Worm (Caenorhabditis elegans) whole organism, early embryonic: ENCODE measurements around the gene C16C8.9.

Source experiments
- B0310.2 ChIP-seq: sonication (generic microtip); optimal IDR thresholded peaks from 2 replicates; lab custom pipeline; 2016; ENCODE audit warnings: mild to moderate bottlenecking, missing genetic modification characterization, missing compliant biosample characterization
- F13C5.2 ChIP-seq: sonication (generic microtip); optimal IDR thresholded peaks from 2 replicates; lab custom pipeline; 2017; ENCODE audit warnings: mild to moderate bottlenecking, missing genetic modification characterization, inconsistent platforms, missing compliant biosample characterization
- aly-1 ChIP-seq: sonication (generic microtip); optimal IDR thresholded peaks from 2 replicates; lab custom pipeline; 2016; ENCODE audit warnings: missing genetic modification characterization, missing compliant biosample characterization
- ama-1 ChIP-seq: fragments of 150-350 bp; optimal IDR thresholded peaks from 2 replicates; lab custom pipeline; 2014
- ceh-13 ChIP-seq: fragments of 200-800 bp; sonication (Bioruptor generic); optimal IDR thresholded peaks from 2 replicates; lab custom pipeline; 2018; ENCODE audit warnings: mild to moderate bottlenecking, missing genetic modification characterization, missing compliant biosample characterization
- ceh-36 ChIP-seq: sonication (generic microtip); optimal IDR thresholded peaks from 2 replicates; lab custom pipeline; 2016; ENCODE audit warnings: missing genetic modification characterization, inconsistent platforms, missing compliant biosample characterization
- ets-7 ChIP-seq: sonication (generic microtip); optimal IDR thresholded peaks from 2 replicates; lab custom pipeline; 2016; ENCODE audit warnings: missing genotype, missing genetic modification characterization, missing compliant biosample characterization
- flt-1 ChIP-seq: fragments of 200-800 bp; sonication (Bioruptor generic); IDR thresholded peaks from 2 replicates; pipeline ENCODE4 v1.3.6; 2022; ENCODE audit warnings: missing genetic modification characterization, missing compliant biosample characterization
- hmbx-1 ChIP-seq: sonication (generic microtip); optimal IDR thresholded peaks from 2 replicates; lab custom pipeline; 2016; ENCODE audit warnings: mild to moderate bottlenecking, missing genetic modification characterization, missing compliant biosample characterization
- hmg-4 ChIP-seq: fragments of 200-800 bp; sonication (Bioruptor generic); optimal IDR thresholded peaks from 2 replicates; lab custom pipeline; 2018; ENCODE audit warnings: mild to moderate bottlenecking, missing genetic modification characterization, missing compliant biosample characterization
- hnd-1 ChIP-seq: sonication (generic microtip); optimal IDR thresholded peaks from 2 replicates; lab custom pipeline; 2016; ENCODE audit warnings: missing genetic modification characterization, missing compliant biosample characterization
- pes-1 ChIP-seq: fragments of 200-800 bp; sonication (Bioruptor generic); IDR thresholded peaks from 2 replicates; pipeline ENCODE4 v1.3.6; 2022; ENCODE audit warnings: missing genetic modification reagents, missing genetic modification characterization, missing compliant biosample characterization
- scrt-1 ChIP-seq: fragments of 200-800 bp; sonication (Bioruptor generic); IDR thresholded peaks from 2 replicates; pipeline ENCODE4 v1.3.6; 2022; ENCODE audit warnings: missing genetic modification characterization, missing compliant biosample characterization
- sea-1 ChIP-seq: fragments of 200-800 bp; sonication (Bioruptor generic); conservative IDR thresholded peaks from 2 replicates; pipeline ENCODE4 v1.3.6; 2022; ENCODE audit warnings: missing genetic modification characterization, missing compliant biosample characterization
- tbx-11 ChIP-seq: fragments of 200-800 bp; sonication (Bioruptor generic); IDR thresholded peaks from 2 replicates; pipeline ENCODE4 v1.3.6; 2022; ENCODE audit warnings: missing genetic modification characterization, missing compliant biosample characterization
- tbx-37 ChIP-seq: fragments of 200-800 bp; sonication (Bioruptor generic); conservative IDR thresholded peaks from 2 replicates; pipeline ENCODE4 v1.3.6; 2022; ENCODE audit warnings: missing genetic modification reagents, missing genetic modification characterization, missing compliant biosample characterization
- tra-4 ChIP-seq: sonication (generic microtip); optimal IDR thresholded peaks from 2 replicates; lab custom pipeline; 2017; ENCODE audit warnings: missing genetic modification characterization, missing compliant biosample characterization

C16C8.9 gene

ce11 chrII:3463097-3463496 is at the start of gene C16C8.9:
TSS of gene C16C8.9 (minus strand) at chrII:3463197.
- TF ChIP-seq sea-1 (no peak), tbx-11 (GFP tag; lab: Robert Waterston, UW) (no peak), F13C5.2 (tag; lab: Kevin White, UChicago) (no peak), tra-4 (no peak), hmg-4 (GFP tag; lab: Kevin White, UChicago) (no peak), B0310.2 (tag; lab: Kevin White, UChicago) (no peak), flt-1 (GFP tag; lab: Robert Waterston, UW) (no peak), hmbx-1 (tag; lab: Kevin White, UChicago) (no peak), aly-1 (tag; lab: Kevin White, UChicago) (no peak), hnd-1 (no peak), scrt-1 (GFP tag; lab: Robert Waterston, UW) (no peak), ceh-36 (no peak), ets-7 (tag; lab: Kevin White, UChicago) (no peak), ama-1 (lab: Kevin White, UChicago) (no peak), ceh-13 (GFP tag; lab: Kevin White, UChicago) (no peak), pes-1 (GFP tag; lab: Robert Waterston, UW) (no peak), tbx-37 (GFP tag; lab: Robert Waterston, UW) (no peak)

ce11 chrII:3512240-3512639 is 49.2 kb upstream of the C16C8.9 start, which contains the start of gene Y49F6B.19:
TSS of gene Y49F6B.19 (minus strand) at chrII:3512340.
- TF ChIP-seq hmg-4 (GFP tag; lab: Kevin White, UChicago) = no peak
- TF ChIP-seq ama-1 (lab: Kevin White, UChicago) = no peak
- no peak for TF ChIP-seq ets-7 (tag; lab: Kevin White, UChicago)
- TF ChIP-seq tbx-11 (GFP tag; lab: Robert Waterston, UW) = no peak
- no peak for TF ChIP-seq pes-1 (GFP tag; lab: Robert Waterston, UW)
- TF ChIP-seq hnd-1 = no peak
- TF ChIP-seq ceh-13 (GFP tag; lab: Kevin White, UChicago) = no peak
- TF ChIP-seq tra-4 = no peak
- no peak for TF ChIP-seq flt-1 (GFP tag; lab: Robert Waterston, UW)

ce11 chrII:3504717-3505116 is 41.7 kb upstream of the C16C8.9 start, which contains the start of gene cyh-1:
TSS of gene cyh-1 (plus strand) at chrII:3505017.
- TF ChIP-seq sea-1 (no peak), B0310.2 (tag; lab: Kevin White, UChicago) (no peak), tra-4 (no peak)

ce11 chrII:3502520-3503323 is 39.7 kb upstream of the C16C8.9 start, which contains the start of the genes col-71 and Y49F6B.2:
TSS of gene col-71 (minus strand) at chrII:3502570.
TSS of gene Y49F6B.2 (plus strand) at chrII:3502968.
- TF ChIP-seq pes-1 (GFP tag; lab: Robert Waterston, UW) (peak; percentile 79), ama-1 (lab: Kevin White, UChicago) (no peak), B0310.2 (tag; lab: Kevin White, UChicago) (no peak), hmg-4 (GFP tag; lab: Kevin White, UChicago) (peak; percentile 36), tbx-11 (GFP tag; lab: Robert Waterston, UW) (no peak; the same call in 1 of the 2 replicates), hnd-1 (no peak), F13C5.2 (tag; lab: Kevin White, UChicago) (peak; percentile 59), ets-7 (tag; lab: Kevin White, UChicago) (peak; percentile 10), tra-4 (no peak), ceh-13 (GFP tag; lab: Kevin White, UChicago) (no peak), ceh-36 (no peak), sea-1 (0 out of 2 replicates have a peak, but pooled peaks have one; percentile 55), flt-1 (GFP tag; lab: Robert Waterston, UW) (no peak), scrt-1 (GFP tag; lab: Robert Waterston, UW) (0 out of 2 replicates have a peak, but pooled peaks have one; percentile 42), aly-1 (tag; lab: Kevin White, UChicago) (no peak), tbx-37 (GFP tag; lab: Robert Waterston, UW) (peak; percentile 61), hmbx-1 (tag; lab: Kevin White, UChicago) (peak; percentile 17)

- TF ChIP-seq hmg-4 (GFP tag; lab: Kevin White, UChicago) (no peak), pes-1 (GFP tag; lab: Robert Waterston, UW) (peak; percentile 40; the same call in 1 of the 2 replicates)
Observed at ce11 chrII:3502011-3502410, 39.0 kb upstream of the C16C8.9 start.

ce11 chrII:3500373-3500772 is 37.4 kb upstream of the C16C8.9 start:
- TF ChIP-seq sea-1 (no peak), ets-7 (tag; lab: Kevin White, UChicago) (no peak), F13C5.2 (tag; lab: Kevin White, UChicago) (no peak), tbx-37 (GFP tag; lab: Robert Waterston, UW) (no peak), B0310.2 (tag; lab: Kevin White, UChicago) (no peak), ceh-36 (no peak), hmbx-1 (tag; lab: Kevin White, UChicago) (no peak), flt-1 (GFP tag; lab: Robert Waterston, UW) (no peak), hmg-4 (GFP tag; lab: Kevin White, UChicago) (no peak), ceh-13 (GFP tag; lab: Kevin White, UChicago) (no peak), tbx-11 (GFP tag; lab: Robert Waterston, UW) (no peak)

ce11 chrII:3499386-3499785 is 36.4 kb upstream of the C16C8.9 start, which contains the start of gene Y49F6B.9:
TSS of gene Y49F6B.9 (minus strand) at chrII:3499387.
- no peak for TF ChIP-seq hnd-1
- TF ChIP-seq tra-4 = no peak
- TF ChIP-seq ceh-13 (GFP tag; lab: Kevin White, UChicago) = no peak
- no peak for TF ChIP-seq pes-1 (GFP tag; lab: Robert Waterston, UW)
- no peak for TF ChIP-seq flt-1 (GFP tag; lab: Robert Waterston, UW)
- no peak for TF ChIP-seq ceh-36
- no peak for TF ChIP-seq hmbx-1 (tag; lab: Kevin White, UChicago)
- no peak for TF ChIP-seq scrt-1 (GFP tag; lab: Robert Waterston, UW)
- TF ChIP-seq sea-1 = no peak
- TF ChIP-seq aly-1 (tag; lab: Kevin White, UChicago) = no peak
- no peak for TF ChIP-seq tbx-11 (GFP tag; lab: Robert Waterston, UW)
- TF ChIP-seq ets-7 (tag; lab: Kevin White, UChicago) = no peak
- no peak for TF ChIP-seq hmg-4 (GFP tag; lab: Kevin White, UChicago)
- no peak for TF ChIP-seq tbx-37 (GFP tag; lab: Robert Waterston, UW)
- TF ChIP-seq ama-1 (lab: Kevin White, UChicago) = no peak
- TF ChIP-seq F13C5.2 (tag; lab: Kevin White, UChicago) = no peak
